Worm (Caenorhabditis elegans) whole organism, L4 larva: ENCODE measurements around the gene spt-5.

Experiments used
- R02D3.7 ChIP-seq: fragments of 150-350 bp; sonication (generic microtip); optimal IDR thresholded peaks from 3 replicates; lab custom pipeline; 2014; ENCODE audit warnings: missing biosample characterization, missing genetic modification characterization
- Y48G9A.11 ChIP-seq: fragments of 200-800 bp; sonication (Bioruptor generic); IDR thresholded peaks from 2 replicates; pipeline ENCODE4 v1.3.6; 2022; ENCODE audit warnings: missing genetic modification reagents, missing genetic modification characterization, missing compliant biosample characterization
- Y75B8A.6 ChIP-seq: fragments of 200-800 bp; sonication (Bioruptor generic); IDR thresholded peaks from 2 replicates; pipeline ENCODE4 v1.3.6; 2022; ENCODE audit warnings: missing genetic modification reagents, missing genetic modification characterization, missing compliant biosample characterization
- ZK546.5 ChIP-seq, 2 experiments: sonication (generic microtip); optimal IDR thresholded peaks; 2 replicates each; lab custom pipeline; 2017; ENCODE audit warnings: missing biosample characterization in 2 of 2, missing genetic modification characterization in 2 of 2
- aha-1 ChIP-seq: fragments of 150-350 bp; peaks from one replicate; lab custom pipeline; 2014; ENCODE audit warnings: missing biosample characterization, missing genetic modification characterization
- aly-2 ChIP-seq: sonication (generic microtip); optimal IDR thresholded peaks from 2 replicates; lab custom pipeline; 2018; ENCODE audit warnings: missing biosample characterization, missing genetic modification characterization
- arid-1 ChIP-seq: fragments of 200-800 bp; sonication (Bioruptor generic); conservative IDR thresholded peaks from 2 replicates; pipeline ENCODE4 v1.3.6; 2022; ENCODE audit warnings: missing genetic modification reagents, missing genetic modification characterization, missing compliant biosample characterization
- attf-4 ChIP-seq: sonication (generic microtip); optimal IDR thresholded peaks from 3 replicates; lab custom pipeline; 2017; ENCODE audit warnings: missing biosample characterization, missing genetic modification characterization
- ceh-28 ChIP-seq: fragments of 150-350 bp; optimal IDR thresholded peaks from 2 replicates; lab custom pipeline; 2014; ENCODE audit warnings: missing biosample characterization, missing genetic modification reagents, missing genetic modification characterization
- cey-2 ChIP-seq: sonication (generic microtip); optimal IDR thresholded peaks from 3 replicates; lab custom pipeline; 2017; ENCODE audit warnings: missing genetic modification characterization, mild to moderate bottlenecking, missing compliant biosample characterization, antibody characterized with exemption, borderline replicate concordance; ENCODE audit not compliant: insufficient read depth
- daf-16 ChIP-seq, 3 experiments: sonication (generic microtip); optimal IDR thresholded peaks; 2 replicates each; lab custom pipeline; 2016 to 2017; ENCODE audit warnings: missing genetic modification characterization in 3 of 3, missing genetic modification reagents in 3 of 3, mild to moderate bottlenecking in 2 of 3, missing compliant biosample characterization in 2 of 3, missing biosample characterization in 1 of 3, moderate library complexity in 1 of 3
- daf-19 ChIP-seq: fragments of 200-800 bp; sonication (Bioruptor generic); conservative IDR thresholded peaks from 2 replicates; pipeline ENCODE4 v1.3.6; 2022; ENCODE audit warnings: missing genetic modification characterization, missing compliant biosample characterization
- daf-8 ChIP-seq: fragments of 200-800 bp; sonication (Bioruptor generic); IDR thresholded peaks from 2 replicates; pipeline ENCODE4 v1.3.6; 2022; ENCODE audit warnings: missing genetic modification characterization, missing compliant biosample characterization
- dmd-6 ChIP-seq: fragments of 200-800 bp; sonication (Bioruptor generic); IDR thresholded peaks from 2 replicates; pipeline ENCODE4 v1.3.6; 2022; ENCODE audit warnings: missing genetic modification reagents, missing genetic modification characterization, missing compliant biosample characterization
- dpl-1 ChIP-seq: fragments of 150-350 bp; optimal IDR thresholded peaks from 2 replicates; lab custom pipeline; 2014; ENCODE audit warnings: missing biosample characterization, missing genetic modification reagents, missing genetic modification characterization
- duxl-1 ChIP-seq: sonication (generic microtip); optimal IDR thresholded peaks from 2 replicates; lab custom pipeline; 2016; ENCODE audit warnings: mild to moderate bottlenecking, missing genetic modification characterization, moderate library complexity, missing compliant biosample characterization; ENCODE audit not compliant: poor library complexity
- egl-27 ChIP-seq: sonication (generic microtip); optimal IDR thresholded peaks from 3 replicates; lab custom pipeline; 2017; ENCODE audit warnings: missing biosample characterization, missing genetic modification reagents, missing genetic modification characterization
- gei-8 ChIP-seq: fragments of 200-800 bp; sonication (Bioruptor generic); optimal IDR thresholded peaks from 2 replicates; lab custom pipeline; 2018; ENCODE audit warnings: mild to moderate bottlenecking, missing genetic modification characterization, missing compliant biosample characterization
- hlh-11 ChIP-seq: fragments of 200-800 bp; sonication (Bioruptor generic); optimal IDR thresholded peaks from 2 replicates; lab custom pipeline; 2018; ENCODE audit warnings: mild to moderate bottlenecking, missing genetic modification characterization, missing compliant biosample characterization
- hmg-1.1 ChIP-seq: fragments of 200-800 bp; sonication (Bioruptor generic); IDR thresholded peaks from 2 replicates; pipeline ENCODE4 v1.3.6; 2022; ENCODE audit warnings: missing genetic modification reagents, missing genetic modification characterization, missing compliant biosample characterization
- lin-1 ChIP-seq: fragments of 200-800 bp; sonication (Bioruptor generic); IDR thresholded peaks from 2 replicates; pipeline ENCODE4 v1.3.6; 2022; ENCODE audit warnings: missing genetic modification reagents, missing genetic modification characterization, missing compliant biosample characterization
- lin-13 ChIP-seq: fragments of 150-350 bp; optimal IDR thresholded peaks from 2 replicates; lab custom pipeline; 2014; ENCODE audit warnings: missing biosample characterization, missing genetic modification reagents, missing genetic modification characterization
- lin-38 ChIP-seq: fragments of 200-800 bp; sonication (Bioruptor generic); IDR thresholded peaks from 2 replicates; pipeline ENCODE4 v1.3.6; 2022; ENCODE audit warnings: missing genetic modification reagents, missing genetic modification characterization, missing compliant biosample characterization
- mxl-3 ChIP-seq: fragments of 200-800 bp; sonication (Bioruptor generic); optimal IDR thresholded peaks from 2 replicates; lab custom pipeline; 2018; ENCODE audit warnings: mild to moderate bottlenecking, missing genetic modification characterization, missing compliant biosample characterization
- nhr-11 ChIP-seq: fragments of 150-350 bp; optimal IDR thresholded peaks from 2 replicates; lab custom pipeline; 2014; ENCODE audit warnings: missing biosample characterization, missing genetic modification characterization
- nhr-28 ChIP-seq: fragments of 150-350 bp; optimal IDR thresholded peaks from 2 replicates; lab custom pipeline; 2014; ENCODE audit warnings: missing biosample characterization, missing genetic modification characterization
- nhr-42 ChIP-seq: fragments of 200-800 bp; sonication (Bioruptor generic); IDR thresholded peaks from 2 replicates; pipeline ENCODE4 v1.3.6; 2022; ENCODE audit warnings: missing genetic modification characterization, missing compliant biosample characterization
- nhr-48 ChIP-seq: sonication (generic microtip); optimal IDR thresholded peaks from 2 replicates; lab custom pipeline; 2016; ENCODE audit warnings: mild to moderate bottlenecking, missing genetic modification characterization, missing compliant biosample characterization
- nhr-6 ChIP-seq: fragments of 150-350 bp; optimal IDR thresholded peaks from 2 replicates; lab custom pipeline; 2014; ENCODE audit warnings: missing biosample characterization, missing genetic modification characterization
- pha-4 ChIP-seq, 2 experiments: fragments of 150-350 bp in 1 of 2; fragments of 200-800 bp in 1 of 2; sonication (Bioruptor generic) in 1 of 2; IDR thresholded peaks in 1 of 2; optimal IDR thresholded peaks in 1 of 2; 2 replicates each; pipeline versions ENCODE4 v1.3.6 to Lab custom; 2014 to 2022; ENCODE audit warnings: missing genetic modification characterization in 2 of 2, missing genetic modification reagents in 2 of 2, missing biosample characterization in 1 of 2, missing compliant biosample characterization in 1 of 2
- rbr-2 ChIP-seq: sonication (generic microtip); optimal IDR thresholded peaks from 2 replicates; lab custom pipeline; 2016; ENCODE audit warnings: missing genotype, missing genetic modification characterization, missing compliant biosample characterization
- set-16 ChIP-seq: fragments of 200-800 bp; sonication (Bioruptor generic); IDR thresholded peaks from 2 replicates; pipeline ENCODE4 v1.3.6; 2022; ENCODE audit warnings: missing genetic modification reagents, missing genetic modification characterization, missing compliant biosample characterization
- snpc-4 ChIP-seq: fragments of 150-350 bp; optimal IDR thresholded peaks from 2 replicates; lab custom pipeline; 2014; ENCODE audit warnings: missing biosample characterization, missing genetic modification characterization
- spr-3 ChIP-seq: fragments of 200-800 bp; sonication (Bioruptor generic); optimal IDR thresholded peaks from 2 replicates; lab custom pipeline; 2018; ENCODE audit warnings: mild to moderate bottlenecking, missing genetic modification characterization, missing compliant biosample characterization
- tag-97 ChIP-seq: fragments of 200-800 bp; sonication (Bioruptor generic); IDR thresholded peaks from 2 replicates; pipeline ENCODE4 v1.3.6; 2022; ENCODE audit warnings: missing genetic modification characterization, missing compliant biosample characterization
- tra-1 ChIP-seq: fragments of 200-800 bp; sonication (Bioruptor generic); IDR thresholded peaks from 2 replicates; pipeline ENCODE4 v1.3.6; 2022; ENCODE audit warnings: missing genetic modification reagents, missing genetic modification characterization, missing compliant biosample characterization
- unc-62 ChIP-seq, 3 experiments: fragments of 150-350 bp in 1 of 3; sonication (generic microtip); optimal IDR thresholded peaks in 2 of 3; peaks in 1 of 3; 1 replicate in 1 of 3; 2 replicates in 2 of 3; lab custom pipeline; 2014 to 2017; ENCODE audit warnings: missing biosample characterization in 3 of 3, missing genetic modification characterization in 3 of 3, missing genetic modification reagents in 3 of 3, missing genotype in 1 of 3
- vab-7 ChIP-seq: fragments of 200-800 bp; sonication (Bioruptor generic); IDR thresholded peaks from 2 replicates; pipeline ENCODE4 v1.3.6; 2022; ENCODE audit warnings: missing genetic modification reagents, missing genetic modification characterization, missing compliant biosample characterization
- zag-1 ChIP-seq: fragments of 150-350 bp; optimal IDR thresholded peaks from 2 replicates; lab custom pipeline; 2014; ENCODE audit warnings: missing biosample characterization, missing genetic modification characterization
- zfp-2 ChIP-seq: sonication (generic microtip); optimal IDR thresholded peaks from 2 replicates; lab custom pipeline; 2016; ENCODE audit warnings: mild to moderate bottlenecking, missing genetic modification characterization, missing compliant biosample characterization
- zfp-3 ChIP-seq: fragments of 200-800 bp; sonication (Bioruptor generic); conservative IDR thresholded peaks from 2 replicates; pipeline ENCODE4 v1.3.6; 2022; ENCODE audit warnings: missing genetic modification reagents, missing genetic modification characterization, missing compliant biosample characterization
- zip-11 ChIP-seq: fragments of 200-800 bp; sonication (Bioruptor generic); IDR thresholded peaks from 2 replicates; pipeline ENCODE4 v1.3.6; 2022; ENCODE audit warnings: missing genetic modification characterization, missing compliant biosample characterization
- ztf-7 ChIP-seq: fragments of 150-350 bp; optimal IDR thresholded peaks from 2 replicates; lab custom pipeline; 2014; ENCODE audit warnings: missing biosample characterization, missing genetic modification characterization

Gene spt-5

ce11 chrIV:12010377-12010776 lies 40.9 kb upstream of the spt-5 start (continued):
- TF ChIP-seq daf-16 (GFP tag; optimal IDR thresholded peaks at IDR 0.05; lab: Kevin White, UChicago) (peak in 1 of 2 experiments; percentile 54), daf-16 (tag; optimal IDR thresholded peaks at IDR 0.05; lab: Kevin White, UChicago) (no peak), ztf-7 (tag; lab: Kevin White, UChicago) (no peak), dmd-6 (GFP tag; lab: Robert Waterston, UW) (0 out of 2 replicates have a peak, but pooled peaks have one; percentile 9), R02D3.7 (no peak), zfp-3 (GFP tag; lab: Robert Waterston, UW) (no peak), nhr-48 (tag; lab: Kevin White, UChicago) (no peak), zag-1 (no peak), Y75B8A.6 (GFP tag; lab: Robert Waterston, UW) (no peak), egl-27 (tag; lab: Kevin White, UChicago) (no peak), lin-13 (GFP tag; lab: Kevin White, UChicago) (no peak), nhr-6 (no peak), lin-1 (GFP tag; lab: Robert Waterston, UW) (no peak), hlh-11 (tag; lab: Kevin White, UChicago) (peak; percentile 72)
- TF ChIP-seq, all 104 proteins: peak for 10

- TF ChIP-seq gei-8 (GFP tag; lab: Kevin White, UChicago) (no peak), arid-1 (GFP tag; lab: Robert Waterston, UW) (no peak), ceh-28 (no peak), snpc-4 (tag; lab: Kevin White, UChicago) (no peak), ZK546.5 (tag; optimal IDR thresholded peaks at IDR 0.05; lab: Kevin White, UChicago) (no peak), vab-7 (no peak), tag-97 (GFP tag; lab: Robert Waterston, UW) (no peak), daf-19 (no peak), egl-27 (tag; lab: Kevin White, UChicago) (no peak), duxl-1 (tag; lab: Kevin White, UChicago) (no peak), attf-4 (tag; lab: Kevin White, UChicago) (no peak), cey-2 (tag; lab: Kevin White, UChicago) (no peak), spr-3 (no peak), rbr-2 (no peak), dmd-6 (GFP tag; lab: Robert Waterston, UW) (no peak), zip-11 (no peak), Y48G9A.11 (no peak), daf-8 (GFP tag; lab: Robert Waterston, UW) (no peak), nhr-28 (no peak)
Observed at ce11 chrIV:12010859-12011258, 40.4 kb upstream of the spt-5 start, which contains the start of the genes ZK617.26 and unc-22. ZK617.26 (minus strand) TSS chrIV:12010959. unc-22 (minus strand) TSS chrIV:12011007.

ce11 chrIV:12012439-12013003 lies 38.8 kb upstream of the spt-5 start:
- peak; percentile 70 for TF ChIP-seq set-16 (GFP tag; lab: Robert Waterston, UW)
- 0 out of 2 replicates have a peak, but pooled peaks have one; percentile 12 for TF ChIP-seq hmg-1.1 (GFP tag; lab: Robert Waterston, UW)
- TF ChIP-seq aly-2 (tag; lab: Kevin White, UChicago) = no peak
- TF ChIP-seq nhr-11 (tag; lab: Kevin White, UChicago) = peak; percentile 61
- TF ChIP-seq daf-16 (GFP tag; optimal IDR thresholded peaks at IDR 0.05; lab: Kevin White, UChicago) = peak in 1 of 2 experiments; percentile 81
- TF ChIP-seq daf-16 (tag; optimal IDR thresholded peaks at IDR 0.05; lab: Kevin White, UChicago) = no peak
- no peak for TF ChIP-seq dpl-1 (GFP tag; lab: Kevin White, UChicago)
- TF ChIP-seq tra-1 (GFP tag; lab: Robert Waterston, UW) = peak; percentile 25; the same call in 1 of the 2 replicates
- peak in 1 of 2 experiments; percentile 0 for TF ChIP-seq unc-62 (GFP tag; optimal IDR thresholded peaks at IDR 0.05 in 1 of 2; lab: Kevin White, UChicago)
- no peak for TF ChIP-seq unc-62 (tag; optimal IDR thresholded peaks at IDR 0.05; lab: Kevin White, UChicago)
- no peak for TF ChIP-seq lin-38 (GFP tag; lab: Robert Waterston, UW)
- TF ChIP-seq aha-1 (tag; lab: Kevin White, UChicago) = peak; percentile 50
- no peak for TF ChIP-seq nhr-42
- peak; percentile 63 for TF ChIP-seq hlh-11 (tag; lab: Kevin White, UChicago)
- TF ChIP-seq mxl-3 (GFP tag; lab: Kevin White, UChicago) = peak; percentile 38
- TF ChIP-seq pha-4 (GFP tag; IDR thresholded peaks at IDR 0.05; lab: Robert Waterston, UW) = no peak
- TF ChIP-seq pha-4 (tag; optimal IDR thresholded peaks at IDR 0.05; lab: Kevin White, UChicago) = no peak
- no peak for TF ChIP-seq zfp-2 (tag; lab: Kevin White, UChicago)
- TF ChIP-seq, all 104 proteins: peak for 9
